Fruit fly (Drosophila melanogaster): Measurements from ENCODE around the gene zuc.

zuc gene

dm6 chr2L:11980075-11980474 is 9.6 kb downstream of the zuc start:
- TF ChIP-seq OdsH (GFP tag; optimal IDR thresholded peaks at IDR 0.05), result no peak
- no peak for TF ChIP-seq CG32264 (GFP tag; optimal IDR thresholded peaks at IDR 0.05)

DNA sequence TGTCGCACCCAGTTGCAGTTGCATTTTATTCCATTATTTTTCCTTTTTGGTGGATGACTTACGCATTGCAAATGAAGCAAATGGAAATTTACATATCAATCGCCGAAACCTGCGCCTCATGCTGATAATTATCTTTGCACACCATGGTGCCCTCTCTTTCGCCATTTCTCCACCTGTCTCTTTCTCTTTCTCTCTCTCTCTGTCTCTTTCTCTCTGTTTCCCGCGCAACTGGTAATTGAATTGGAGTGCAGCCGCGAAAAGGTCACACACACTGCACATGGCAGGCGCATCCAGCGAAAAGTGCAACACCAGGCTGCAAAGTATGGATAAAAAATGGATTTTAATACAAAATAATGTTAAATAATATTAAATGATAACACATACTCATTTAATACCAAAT is 12.0 kb downstream of the zuc start:
- TF ChIP-seq CrebA (GFP tag; optimal IDR thresholded peaks at IDR 0.05; ENCODE audit: borderline replicate concordance), result no peak
- TF ChIP-seq h (GFP tag; optimal IDR thresholded peaks at IDR 0.05), result no peak
- TF ChIP-seq fru (GFP tag; optimal IDR thresholded peaks at IDR 0.05), result no peak
- TF ChIP-seq Myc (optimal IDR thresholded peaks at IDR 0.05), result no peak
- TF ChIP-seq jim (GFP tag; optimal IDR thresholded peaks at IDR 0.05), result no peak
- TF ChIP-seq brk (GFP tag; optimal IDR thresholded peaks at IDR 0.05), result no peak
- no peak for TF ChIP-seq Jra (GFP tag; optimal IDR thresholded peaks at IDR 0.05)
- no peak for TF ChIP-seq Hr83 (GFP tag; optimal IDR thresholded peaks at IDR 0.05; ENCODE audit: poor library complexity, severe bottlenecking)
- no peak for TF ChIP-seq Hnf4 (GFP tag; optimal IDR thresholded peaks at IDR 0.05)
- TF ChIP-seq Vsx2 (GFP tag; optimal IDR thresholded peaks at IDR 0.05; ENCODE audit: partially characterized antibody), result no peak
- no peak for TF ChIP-seq N (GFP tag; optimal IDR thresholded peaks at IDR 0.05)
- TF ChIP-seq dl (GFP tag; optimal IDR thresholded peaks at IDR 0.05; ENCODE audit: insufficient read depth in 1 of 2, partially characterized antibody in 2 of 2), result no peak
- TF ChIP-seq GATAd (GFP tag; optimal IDR thresholded peaks at IDR 0.05), result no peak
- no peak for TF ChIP-seq Hr78 (GFP tag; optimal IDR thresholded peaks at IDR 0.05)
- no peak for TF ChIP-seq sv (GFP tag; optimal IDR thresholded peaks at IDR 0.05)
- TF ChIP-seq OdsH (GFP tag; optimal IDR thresholded peaks at IDR 0.05), result no peak
- TF ChIP-seq Dfd (GFP tag; optimal IDR thresholded peaks at IDR 0.05), result no peak
- TF ChIP-seq sage (GFP tag; optimal IDR thresholded peaks at IDR 0.05), result no peak
- no peak for TF ChIP-seq CG32264 (GFP tag; optimal IDR thresholded peaks at IDR 0.05)

DNA sequence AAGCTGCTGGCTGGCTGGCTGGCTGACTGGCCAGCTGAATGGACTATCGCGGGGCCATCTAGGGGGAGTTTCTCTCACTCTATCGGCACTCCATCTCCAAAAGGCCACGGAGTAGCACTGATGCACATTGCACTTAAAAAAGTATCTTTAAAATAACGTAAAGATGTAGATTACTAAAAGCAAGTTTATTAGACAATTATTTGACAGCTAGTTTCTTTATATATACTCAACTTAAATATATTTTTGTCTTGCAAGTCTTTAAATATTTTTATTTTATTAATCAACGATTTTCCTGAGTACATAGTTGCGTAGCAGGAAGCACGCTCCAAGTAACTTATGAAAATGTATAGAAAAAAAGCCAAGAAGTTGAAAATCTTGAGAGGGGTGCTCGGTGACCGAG is 12.7 kb downstream of the zuc start:
- TF ChIP-seq ey (GFP tag; optimal IDR thresholded peaks at IDR 0.05) (no peak), Dif (GFP tag; optimal IDR thresholded peaks at IDR 0.05; ENCODE audit: partially characterized antibody) (no peak), GATAd (GFP tag; optimal IDR thresholded peaks at IDR 0.05) (no peak), fru (GFP tag; optimal IDR thresholded peaks at IDR 0.05) (no peak), Dfd (GFP tag; optimal IDR thresholded peaks at IDR 0.05) (no peak), Abd-B (GFP tag; optimal IDR thresholded peaks at IDR 0.05) (no peak), Vsx2 (GFP tag; optimal IDR thresholded peaks at IDR 0.05; ENCODE audit: partially characterized antibody) (no peak), OdsH (GFP tag; optimal IDR thresholded peaks at IDR 0.05) (no peak), sv (GFP tag; optimal IDR thresholded peaks at IDR 0.05) (no peak), Hr78 (GFP tag; optimal IDR thresholded peaks at IDR 0.05) (no peak)

- TF ChIP-seq ey (GFP tag; optimal IDR thresholded peaks at IDR 0.05) (no peak), fru (GFP tag; optimal IDR thresholded peaks at IDR 0.05) (no peak), Abd-B (GFP tag; optimal IDR thresholded peaks at IDR 0.05) (no peak), Hr83 (GFP tag; optimal IDR thresholded peaks at IDR 0.05; ENCODE audit: poor library complexity, severe bottlenecking) (no peak), Vsx2 (GFP tag; optimal IDR thresholded peaks at IDR 0.05; ENCODE audit: partially characterized antibody) (no peak), psq (GFP tag; optimal IDR thresholded peaks at IDR 0.05) (no peak), h (GFP tag; optimal IDR thresholded peaks at IDR 0.05) (no peak), dsf (GFP tag; optimal IDR thresholded peaks at IDR 0.05; ENCODE audit: borderline replicate concordance) (no peak), dl (GFP tag; optimal IDR thresholded peaks at IDR 0.05; ENCODE audit: insufficient read depth in 1 of 2, partially characterized antibody in 2 of 2) (no peak), N (GFP tag; optimal IDR thresholded peaks at IDR 0.05) (no peak), Jra (GFP tag; optimal IDR thresholded peaks at IDR 0.05) (no peak), jim (GFP tag; optimal IDR thresholded peaks at IDR 0.05) (no peak), foxo (GFP tag; optimal IDR thresholded peaks at IDR 0.05) (no peak)
Observed at dm6 chr2L:11973145-11973738, 16.4 kb downstream of the zuc start.

DNA sequence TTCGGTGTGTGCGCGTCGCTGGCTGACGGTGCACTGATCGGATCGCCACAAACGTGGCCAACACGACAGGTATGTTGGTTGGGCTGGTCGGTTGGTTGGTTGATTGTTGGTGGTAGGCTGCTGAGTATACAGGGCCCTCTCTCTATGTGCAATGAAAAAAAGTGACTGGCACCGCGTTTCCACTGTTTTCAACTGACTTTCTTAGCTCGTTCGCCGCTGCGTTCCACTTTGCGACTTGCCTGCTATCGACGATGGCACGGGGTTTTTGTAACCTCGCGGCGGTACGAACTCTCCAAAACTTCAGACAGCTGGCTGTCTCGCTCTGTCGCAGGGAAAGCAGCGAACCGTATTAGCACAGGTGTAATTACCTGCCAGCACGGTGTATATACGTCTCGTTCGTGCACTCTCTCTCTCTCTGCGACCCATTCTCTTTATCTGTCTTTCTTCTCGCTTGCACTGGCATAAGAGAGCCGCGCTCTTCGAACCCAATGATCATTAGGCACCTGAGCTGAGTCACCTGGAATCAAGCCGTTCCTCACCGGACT is 18.8 kb downstream of the zuc start:
- TF ChIP-seq pan (optimal IDR thresholded peaks at IDR 0.05) (no peak), N (GFP tag; optimal IDR thresholded peaks at IDR 0.05) (no peak), HLH106 (tag; optimal IDR thresholded peaks at IDR 0.05) (peak; percentile 24), Dfd (GFP tag; optimal IDR thresholded peaks at IDR 0.05) (no peak), brk (GFP tag; optimal IDR thresholded peaks at IDR 0.05) (no peak), Sp1 (GFP tag; optimal IDR thresholded peaks at IDR 0.05) (peak; percentile 46), woc (GFP tag; optimal IDR thresholded peaks at IDR 0.05) (no peak), Myc (optimal IDR thresholded peaks at IDR 0.05) (no peak), CG32264 (GFP tag; optimal IDR thresholded peaks at IDR 0.05) (peak; percentile 24), sv (GFP tag; optimal IDR thresholded peaks at IDR 0.05) (no peak), CG9705 (GFP tag; optimal IDR thresholded peaks at IDR 0.05) (no peak), tai (GFP tag; optimal IDR thresholded peaks at IDR 0.05) (no peak), fru (GFP tag; optimal IDR thresholded peaks at IDR 0.05) (peak; percentile 51), usp (GFP tag; optimal IDR thresholded peaks at IDR 0.05) (no peak), rgr (GFP tag; optimal IDR thresholded peaks at IDR 0.05) (peak; percentile 50), Mio (GFP tag; optimal IDR thresholded peaks at IDR 0.05) (no peak), Hnf4 (GFP tag; optimal IDR thresholded peaks at IDR 0.05) (no peak), Abd-B (GFP tag; optimal IDR thresholded peaks at IDR 0.05) (no peak), psq (GFP tag; optimal IDR thresholded peaks at IDR 0.05) (peak; percentile 7), br (GFP tag; optimal IDR thresholded peaks at IDR 0.05) (peak; percentile 44), foxo (GFP tag; optimal IDR thresholded peaks at IDR 0.05) (peak in 1 of 2 experiments; percentile 34), OdsH (GFP tag; optimal IDR thresholded peaks at IDR 0.05) (peak; percentile 20), dl (GFP tag; optimal IDR thresholded peaks at IDR 0.05; ENCODE audit: insufficient read depth in 1 of 2, partially characterized antibody in 2 of 2) (peak; percentile 56 to 82), sage (GFP tag; optimal IDR thresholded peaks at IDR 0.05) (no peak), Rel (GFP tag; optimal IDR thresholded peaks at IDR 0.05) (no peak), Rel (tag; optimal IDR thresholded peaks at IDR 0.05) (peak; percentile 69), Hr83 (GFP tag; optimal IDR thresholded peaks at IDR 0.05; ENCODE audit: poor library complexity, severe bottlenecking) (peak; percentile 83), Hr78 (GFP tag; optimal IDR thresholded peaks at IDR 0.05) (no peak)
